Fruit fly (Drosophila melanogaster) whole organism, prepupa: Measurements from ENCODE around the gene CG43218.

ENCODE experiments used
- CG11762 ChIP-seq: fragments of 200-800 bp; sonication (Bioruptor generic); optimal IDR thresholded peaks from 3 replicates; lab custom pipeline; 2016; ENCODE audit warnings: missing biosample characterization, missing genetic modification characterization; ENCODE audit not compliant: insufficient read depth
- CG34406 ChIP-seq: fragments of 200-800 bp; sonication (Bioruptor generic); optimal IDR thresholded peaks from 3 replicates; lab custom pipeline; 2016; ENCODE audit warnings: missing biosample characterization, missing genetic modification characterization
- Gug ChIP-seq: fragments of 200-800 bp; sonication (Bioruptor generic); IDR thresholded peaks from 2 replicates; pipeline ENCODE4 v1.3.6; 2022; ENCODE audit warnings: missing biosample characterization, missing genetic modification characterization
- net ChIP-seq: fragments of 200-800 bp; sonication (Bioruptor generic); optimal IDR thresholded peaks from 3 replicates; lab custom pipeline; 2016; ENCODE audit warnings: missing biosample characterization, missing genetic modification characterization

DNA sequence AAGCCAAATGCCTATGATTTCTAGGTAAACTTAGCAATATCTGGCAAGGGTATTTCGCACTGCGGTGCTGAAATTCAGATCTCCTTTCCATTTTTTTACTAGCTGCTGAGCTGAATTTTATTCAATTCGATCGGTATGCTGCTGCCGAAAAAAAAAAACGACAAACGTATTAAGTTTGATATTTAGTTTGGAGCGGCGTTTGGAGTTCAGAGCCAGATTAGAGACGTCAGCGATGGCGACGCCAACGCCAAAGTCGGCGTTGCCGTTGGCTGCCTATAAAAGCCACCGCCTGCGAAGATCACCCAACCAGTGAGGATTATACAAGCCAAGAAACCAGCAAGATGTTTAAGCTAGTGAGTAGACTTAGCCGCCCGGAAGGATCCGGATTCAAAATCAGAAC is 42.5 kb downstream of the CG43218 start, which contains the start of gene Cpr78Cc:
- TF ChIP-seq net: no peak
- TF ChIP-seq Gug (GFP tag; lab: Robert Waterston, UW): no peak
- TF ChIP-seq CG34406 (GFP tag; lab: Kevin White, UChicago): no peak
- TF ChIP-seq CG11762 (GFP tag; lab: Kevin White, UChicago): no peak
